Worm (Caenorhabditis elegans) whole organism, early embryonic: Measurements from ENCODE around the gene C26F1.3.

Source experiments
- F13C5.2 ChIP-seq: sonication (generic microtip); optimal IDR thresholded peaks from 2 replicates; lab custom pipeline; 2017; ENCODE audit warnings: mild to moderate bottlenecking, missing genetic modification characterization, inconsistent platforms, missing compliant biosample characterization
- ama-1 ChIP-seq: fragments of 150-350 bp; optimal IDR thresholded peaks from 2 replicates; lab custom pipeline; 2014
- ceh-36 ChIP-seq: sonication (generic microtip); optimal IDR thresholded peaks from 2 replicates; lab custom pipeline; 2016; ENCODE audit warnings: missing genetic modification characterization, inconsistent platforms, missing compliant biosample characterization
- ets-7 ChIP-seq: sonication (generic microtip); optimal IDR thresholded peaks from 2 replicates; lab custom pipeline; 2016; ENCODE audit warnings: missing genotype, missing genetic modification characterization, missing compliant biosample characterization
- flt-1 ChIP-seq: fragments of 200-800 bp; sonication (Bioruptor generic); IDR thresholded peaks from 2 replicates; pipeline ENCODE4 v1.3.6; 2022; ENCODE audit warnings: missing genetic modification characterization, missing compliant biosample characterization
- hnd-1 ChIP-seq: sonication (generic microtip); optimal IDR thresholded peaks from 2 replicates; lab custom pipeline; 2016; ENCODE audit warnings: missing genetic modification characterization, missing compliant biosample characterization
- pes-1 ChIP-seq: fragments of 200-800 bp; sonication (Bioruptor generic); IDR thresholded peaks from 2 replicates; pipeline ENCODE4 v1.3.6; 2022; ENCODE audit warnings: missing genetic modification reagents, missing genetic modification characterization, missing compliant biosample characterization
- tbx-11 ChIP-seq: fragments of 200-800 bp; sonication (Bioruptor generic); IDR thresholded peaks from 2 replicates; pipeline ENCODE4 v1.3.6; 2022; ENCODE audit warnings: missing genetic modification characterization, missing compliant biosample characterization
- tbx-37 ChIP-seq: fragments of 200-800 bp; sonication (Bioruptor generic); conservative IDR thresholded peaks from 2 replicates; pipeline ENCODE4 v1.3.6; 2022; ENCODE audit warnings: missing genetic modification reagents, missing genetic modification characterization, missing compliant biosample characterization

- TF ChIP-seq ama-1 (lab: Kevin White, UChicago): no peak
- no peak for TF ChIP-seq hnd-1 (tag; lab: Kevin White, UChicago)
- no peak for TF ChIP-seq ets-7 (tag; lab: Kevin White, UChicago)
- no peak for TF ChIP-seq ceh-36 (tag; lab: Kevin White, UChicago)
- TF ChIP-seq tbx-37 (GFP tag; lab: Robert Waterston, UW): no peak
- TF ChIP-seq tbx-11 (GFP tag; lab: Robert Waterston, UW): no peak
- TF ChIP-seq flt-1 (GFP tag; lab: Robert Waterston, UW): no peak
- no peak for TF ChIP-seq pes-1 (GFP tag; lab: Robert Waterston, UW)
- no peak for TF ChIP-seq F13C5.2 (tag; lab: Kevin White, UChicago)
Observed at ce11 chrV:7728003-7728678, 49.0 kb upstream of the C26F1.3 start.
